Fruit fly (Drosophila melanogaster) whole organism, embryonic: ENCODE results near the gene Sirt4.

Experiments
- Antp ChIP-seq: fragments of 200-800 bp; sonication (Bioruptor generic); optimal IDR thresholded peaks from 3 replicates; lab custom pipeline; 2016; ENCODE audit warnings: missing biosample characterization, missing genetic modification characterization
- Atf6 ChIP-seq: fragments of 200-800 bp; sonication (Bioruptor generic); IDR thresholded peaks from 2 replicates; pipeline ENCODE4 v1.3.6; 2022; ENCODE audit warnings: missing biosample characterization, missing genetic modification characterization
- CG1024 ChIP-seq: fragments of 200-800 bp; sonication (Bioruptor generic); IDR thresholded peaks from 2 replicates; pipeline ENCODE4 v1.3.6; 2022; ENCODE audit warnings: missing biosample characterization, missing genetic modification characterization
- CG10654 ChIP-seq: fragments of 200-800 bp; sonication (Bioruptor generic); optimal IDR thresholded peaks from 2 replicates; lab custom pipeline; 2016; ENCODE audit warnings: missing biosample characterization, missing genetic modification characterization
- CG11560 ChIP-seq: fragments of 200-800 bp; sonication (Bioruptor generic); IDR thresholded peaks from 3 replicates; pipeline ENCODE4 v1.3.6; 2022; ENCODE audit warnings: missing biosample characterization, missing genetic modification characterization
- CG12744 ChIP-seq: fragments of 200-800 bp; sonication (Bioruptor generic); optimal IDR thresholded peaks from 2 replicates; lab custom pipeline; 2016; ENCODE audit warnings: missing biosample characterization, missing genetic modification characterization
- CG1603 ChIP-seq: fragments of 200-800 bp; sonication (Bioruptor generic); optimal IDR thresholded peaks from 2 replicates; lab custom pipeline; 2019; ENCODE audit warnings: missing biosample characterization, mild to moderate bottlenecking, missing genetic modification characterization, moderate library complexity
- CG16813 ChIP-seq: fragments of 200-800 bp; sonication (Bioruptor generic); IDR thresholded peaks from 3 replicates; pipeline ENCODE4 v1.3.6; 2022; ENCODE audit warnings: missing biosample characterization, missing genetic modification characterization; ENCODE audit not compliant: partially characterized antibody
- CG16863 ChIP-seq: fragments of 200-800 bp; sonication (Bioruptor generic); optimal IDR thresholded peaks from 3 replicates; lab custom pipeline; 2016; ENCODE audit warnings: missing biosample characterization, missing genetic modification characterization
- CG2120 ChIP-seq: fragments of 200-800 bp; sonication (Bioruptor generic); optimal IDR thresholded peaks from 3 replicates; lab custom pipeline; 2016; ENCODE audit warnings: missing biosample characterization, missing genetic modification characterization
- CG32767 ChIP-seq: fragments of 200-800 bp; sonication (Bioruptor generic); IDR thresholded peaks from 2 replicates; pipeline ENCODE4 v1.3.6; 2022; ENCODE audit warnings: missing biosample characterization, missing genetic modification characterization
- CG3281 ChIP-seq: fragments of 200-800 bp; sonication (Bioruptor generic); optimal IDR thresholded peaks from 3 replicates; lab custom pipeline; 2017; ENCODE audit warnings: missing biosample characterization, mild to moderate bottlenecking, missing genetic modification characterization
- CG3995 ChIP-seq: fragments of 200-800 bp; sonication (Bioruptor generic); optimal IDR thresholded peaks from 3 replicates; lab custom pipeline; 2016; ENCODE audit warnings: missing biosample characterization, missing genetic modification characterization
- CG4404 ChIP-seq: fragments of 200-800 bp; sonication (Bioruptor generic); IDR thresholded peaks from 2 replicates; pipeline ENCODE4 v1.3.6; 2022; ENCODE audit warnings: missing biosample characterization, missing genetic modification characterization
- CG4617 ChIP-seq: fragments of 200-800 bp; sonication (Bioruptor generic); optimal IDR thresholded peaks from 3 replicates; lab custom pipeline; 2016; ENCODE audit warnings: missing biosample characterization, missing genetic modification characterization, borderline replicate concordance
- CG6689 ChIP-seq: fragments of 200-800 bp; sonication (Bioruptor generic); IDR thresholded peaks from 2 replicates; pipeline ENCODE4 v1.3.6; 2022; ENCODE audit warnings: missing biosample characterization, missing genetic modification characterization
- CG6791 ChIP-seq: fragments of 200-800 bp; sonication (Bioruptor generic); IDR thresholded peaks from 3 replicates; pipeline ENCODE4 v1.3.6; 2022; ENCODE audit warnings: missing biosample characterization, missing genetic modification characterization; ENCODE audit not compliant: partially characterized antibody
- CG6854 ChIP-seq: fragments of 200-800 bp; sonication (Bioruptor generic); optimal IDR thresholded peaks from 3 replicates; lab custom pipeline; 2017; ENCODE audit warnings: missing biosample characterization, mild to moderate bottlenecking, missing genetic modification characterization
- Eip74EF ChIP-seq, 2 experiments: fragments of 200-800 bp in 1 of 2; fragments of >200 bp in 1 of 2; sonication (Bioruptor generic) in 1 of 2; optimal IDR thresholded peaks; 2 replicates each; lab custom pipeline; 2017 to 2019; ENCODE audit warnings: missing biosample characterization in 2 of 2, missing genetic modification characterization in 2 of 2, mild to moderate bottlenecking in 1 of 2, moderate library complexity in 1 of 2
- Fer3 ChIP-seq: fragments of 200-800 bp; sonication (Bioruptor generic); optimal IDR thresholded peaks from 2 replicates; lab custom pipeline; 2018; ENCODE audit warnings: missing biosample characterization, mild to moderate bottlenecking, missing genetic modification characterization, moderate library complexity
- Hr78 ChIP-seq, 2 experiments: fragments of 200-800 bp in 1 of 2; fragments of >200 bp in 1 of 2; sonication (Bioruptor generic) in 1 of 2; optimal IDR thresholded peaks; 2 replicates each; lab custom pipeline; 2017 to 2019; ENCODE audit warnings: missing biosample characterization in 2 of 2, missing genetic modification characterization in 2 of 2, mild to moderate bottlenecking in 1 of 2, moderate library complexity in 1 of 2
- Lhr ChIP-seq: fragments of 200-800 bp; sonication (Bioruptor generic); optimal IDR thresholded peaks from 3 replicates; lab custom pipeline; 2017; ENCODE audit warnings: mild to moderate bottlenecking, missing biosample characterization, missing genetic modification reagents, missing genetic modification characterization
- MESR4 ChIP-seq: fragments of 200-800 bp; sonication (Bioruptor generic); optimal IDR thresholded peaks from 2 replicates; lab custom pipeline; 2018; ENCODE audit warnings: missing biosample characterization, mild to moderate bottlenecking, missing genetic modification characterization, moderate library complexity
- Mad ChIP-seq: fragments of 200-800 bp; sonication (Bioruptor generic); optimal IDR thresholded peaks from 2 replicates; lab custom pipeline; 2016; ENCODE audit warnings: missing biosample characterization, missing genetic modification characterization
- NC2α ChIP-seq: fragments of 200-800 bp; sonication (Bioruptor generic); optimal IDR thresholded peaks from 2 replicates; lab custom pipeline; 2016; ENCODE audit warnings: missing biosample characterization, missing genetic modification characterization
- Neu2 ChIP-seq: fragments of 200-800 bp; sonication (Bioruptor generic); optimal IDR thresholded peaks from 3 replicates; lab custom pipeline; 2016; ENCODE audit warnings: missing biosample characterization, missing genetic modification characterization, borderline replicate concordance
- Opbp ChIP-seq: fragments of 200-800 bp; sonication (Bioruptor generic); IDR thresholded peaks from 3 replicates; pipeline ENCODE4 v1.3.6; 2022; ENCODE audit warnings: missing biosample characterization, missing genetic modification characterization; ENCODE audit not compliant: partially characterized antibody
- Pdp1 ChIP-seq, 2 experiments: fragments of 200-800 bp; sonication (Bioruptor generic); optimal IDR thresholded peaks; 3 replicates each; lab custom pipeline; 2016; ENCODE audit warnings: missing biosample characterization in 2 of 2, missing genetic modification characterization in 2 of 2, mild to moderate bottlenecking in 1 of 2, moderate library complexity in 1 of 2
- Usf ChIP-seq: fragments of 200-800 bp; sonication (Bioruptor generic); optimal IDR thresholded peaks from 2 replicates; lab custom pipeline; 2017; ENCODE audit warnings: missing genotype, missing biosample characterization, missing genetic modification characterization
- ac ChIP-seq: fragments of 200-800 bp; sonication (Bioruptor generic); optimal IDR thresholded peaks from 3 replicates; lab custom pipeline; 2017; ENCODE audit warnings: missing biosample characterization, mild to moderate bottlenecking, missing genetic modification characterization
- cas ChIP-seq: fragments of 200-800 bp; sonication (Bioruptor generic); IDR thresholded peaks from 2 replicates; pipeline ENCODE4 v1.3.6; 2022; ENCODE audit warnings: missing biosample characterization, missing genetic modification characterization
- ewg ChIP-seq: fragments of 200-800 bp; sonication (Bioruptor generic); optimal IDR thresholded peaks from 3 replicates; lab custom pipeline; 2017; ENCODE audit warnings: mild to moderate bottlenecking, missing biosample characterization, missing genetic modification reagents, missing genetic modification characterization
- eyg ChIP-seq: fragments of 200-800 bp; sonication (Bioruptor generic); optimal IDR thresholded peaks from 3 replicates; lab custom pipeline; 2016; ENCODE audit warnings: missing biosample characterization, missing genetic modification characterization
- fd102C ChIP-seq: fragments of 200-800 bp; sonication (Bioruptor generic); optimal IDR thresholded peaks from 2 replicates; lab custom pipeline; 2018; ENCODE audit warnings: missing biosample characterization, mild to moderate bottlenecking, missing genetic modification characterization, moderate library complexity
- fd96Cb ChIP-seq: fragments of 200-800 bp; sonication (Bioruptor generic); optimal IDR thresholded peaks from 2 replicates; lab custom pipeline; 2018; ENCODE audit warnings: missing biosample characterization, mild to moderate bottlenecking, missing genetic modification characterization, moderate library complexity
- gce ChIP-seq: fragments of 200-800 bp; sonication (Bioruptor generic); IDR thresholded peaks from 3 replicates; pipeline ENCODE4 v1.3.6; 2022; ENCODE audit warnings: missing biosample characterization, missing genetic modification characterization
- gfzf ChIP-seq: fragments of 200-800 bp; sonication (Bioruptor generic); optimal IDR thresholded peaks from 2 replicates; lab custom pipeline; 2016; ENCODE audit warnings: missing biosample characterization, mild to moderate bottlenecking, missing genetic modification characterization, moderate library complexity
- hbn ChIP-seq: fragments of 200-800 bp; sonication (Bioruptor generic); IDR thresholded peaks from 2 replicates; pipeline ENCODE4 v1.3.6; 2022; ENCODE audit warnings: missing biosample characterization, missing genetic modification characterization; ENCODE audit not compliant: partially characterized antibody
- hth ChIP-seq: fragments of >200 bp; optimal IDR thresholded peaks from 2 replicates; lab custom pipeline; 2017; ENCODE audit warnings: inconsistent platforms
- onecut ChIP-seq: fragments of 200-800 bp; sonication (Bioruptor generic); IDR thresholded peaks from 2 replicates; pipeline ENCODE4 v1.3.6; 2022; ENCODE audit warnings: missing biosample characterization, missing genetic modification characterization
- sens-2 ChIP-seq: fragments of 200-800 bp; sonication (Bioruptor generic); IDR thresholded peaks from 2 replicates; pipeline ENCODE4 v1.3.6; 2022; ENCODE audit warnings: missing biosample characterization, missing genetic modification characterization
- sisA ChIP-seq: fragments of 200-800 bp; sonication (Bioruptor generic); IDR thresholded peaks from 2 replicates; pipeline ENCODE4 v1.3.6; 2022; ENCODE audit warnings: missing biosample characterization, missing genetic modification characterization
- sob ChIP-seq: fragments of 200-800 bp; sonication (Bioruptor generic); IDR thresholded peaks from 2 replicates; pipeline ENCODE4 v1.3.6; 2022; ENCODE audit warnings: missing biosample characterization, missing genetic modification characterization
- tna ChIP-seq: fragments of 200-800 bp; sonication (Bioruptor generic); IDR thresholded peaks from 2 replicates; pipeline ENCODE4 v1.3.6; 2022; ENCODE audit warnings: missing biosample characterization, missing genetic modification characterization; ENCODE audit not compliant: partially characterized antibody
- toy ChIP-seq: fragments of 200-800 bp; sonication (Bioruptor generic); IDR thresholded peaks from 2 replicates; pipeline ENCODE4 v1.3.6; 2022; ENCODE audit warnings: missing biosample characterization, missing genetic modification characterization
- trh ChIP-seq: fragments of 200-800 bp; sonication (Bioruptor generic); optimal IDR thresholded peaks from 2 replicates; lab custom pipeline; 2016; ENCODE audit warnings: missing biosample characterization, missing genetic modification characterization
- wdn ChIP-seq: fragments of 200-800 bp; sonication (Bioruptor generic); IDR thresholded peaks from 2 replicates; pipeline ENCODE4 v1.3.6; 2022; ENCODE audit warnings: missing biosample characterization, missing genetic modification characterization
- zf30C ChIP-seq: fragments of 200-800 bp; sonication (Bioruptor generic); optimal IDR thresholded peaks from 3 replicates; lab custom pipeline; 2018; ENCODE audit warnings: missing biosample characterization, mild to moderate bottlenecking, missing genetic modification characterization

Gene Sirt4

dm6 chrX:5677400-5678177 lies 11.8 kb upstream of the Sirt4 start (continued):
- peak; percentile 95; the same call in 2 of the 3 replicates for TF ChIP-seq gce
- TF ChIP-seq eyg (GFP tag; lab: Kevin White, UChicago) = peak; percentile 94
- TF ChIP-seq fd102C (GFP tag; lab: Kevin White, UChicago) = peak; percentile 97
- no peak for TF ChIP-seq CG3995 (GFP tag; lab: Kevin White, UChicago)
- no peak for TF ChIP-seq hth (lab: Kevin White, UChicago)
- TF ChIP-seq MESR4 = peak; percentile 23
- peak; percentile 85 for TF ChIP-seq toy (GFP tag; lab: Robert Waterston, UW)
- TF ChIP-seq CG2120 (GFP tag; lab: Kevin White, UChicago) = peak; percentile 65
- no peak for TF ChIP-seq sisA (GFP tag; lab: Robert Waterston, UW)
- peak; percentile 93 for TF ChIP-seq CG1603 (tag; lab: Kevin White, UChicago)
- TF ChIP-seq zf30C (GFP tag; lab: Kevin White, UChicago) = peak; percentile 28
- peak; percentile 74; the same call in 1 of the 2 replicates for TF ChIP-seq wdn (GFP tag; lab: Robert Waterston, UW)
- TF ChIP-seq CG3281 (GFP tag; lab: Kevin White, UChicago) = peak; percentile 91
- TF ChIP-seq ewg (GFP tag; lab: Kevin White, UChicago) = peak; percentile 84
- TF ChIP-seq Lhr (GFP tag; lab: Kevin White, UChicago) = peak; percentile 95
- peak; percentile 93 for TF ChIP-seq onecut
- TF ChIP-seq NC2α = peak; percentile 94
- no peak for TF ChIP-seq hbn
- peak; percentile 93 for TF ChIP-seq trh (GFP tag; lab: Kevin White, UChicago)
- TF ChIP-seq Antp (GFP tag; lab: Kevin White, UChicago) = peak; percentile 71
- peak; percentile 16 for TF ChIP-seq Usf (GFP tag; lab: Kevin White, UChicago)
- TF ChIP-seq CG1024 = peak; percentile 92
- no peak for TF ChIP-seq Opbp (GFP tag; lab: Robert Waterston, UW)
- peak; percentile 85 for TF ChIP-seq sens-2 (GFP tag; lab: Robert Waterston, UW)
- peak; percentile 92 for TF ChIP-seq sob (GFP tag; lab: Robert Waterston, UW)
- no peak for TF ChIP-seq CG16813 (GFP tag; lab: Robert Waterston, UW)
- TF ChIP-seq Mad = peak; percentile 87
- peak; percentile 23 for TF ChIP-seq gfzf (GFP tag; lab: Kevin White, UChicago)
- TF ChIP-seq Atf6 (GFP tag; lab: Robert Waterston, UW) = peak; percentile 94
- TF ChIP-seq cas (GFP tag; lab: Robert Waterston, UW) = peak; percentile 67
- peak in 1 of 2 experiments; percentile 53 for TF ChIP-seq Hr78 (GFP tag; optimal IDR thresholded peaks at IDR 0.05; lab: Kevin White, UChicago)
- TF ChIP-seq CG11560 (tag; lab: Robert Waterston, UW) = no peak
- TF ChIP-seq CG10654 = peak; percentile 87
- TF ChIP-seq Neu2 (GFP tag; lab: Kevin White, UChicago) = peak; percentile 46
- peak; percentile 94 for TF ChIP-seq ac
- peak; percentile 95 for TF ChIP-seq Fer3 (tag; lab: Kevin White, UChicago)
- TF ChIP-seq CG6791 (GFP tag; lab: Robert Waterston, UW) = no peak
- peak; percentile 78 for TF ChIP-seq CG32767 (GFP tag; lab: Robert Waterston, UW)
- peak; percentile 76 for TF ChIP-seq CG6689
- TF ChIP-seq Eip74EF (GFP tag; optimal IDR thresholded peaks at IDR 0.05; lab: Kevin White, UChicago) = peak in 1 of 2 experiments; percentile 92
- peak; percentile 59 for TF ChIP-seq CG4617 (GFP tag; lab: Kevin White, UChicago)
- TF ChIP-seq Pdp1 (GFP tag; optimal IDR thresholded peaks at IDR 0.05; lab: Kevin White, UChicago) = peak; percentile 88 to 90
- TF ChIP-seq CG12744 = peak; percentile 85
- no peak for TF ChIP-seq tna (GFP tag; lab: Robert Waterston, UW)
- TF ChIP-seq CG6854 = peak; percentile 93
- TF ChIP-seq CG4404 = peak; percentile 29; the same call in 1 of the 2 replicates
- peak; percentile 80 for TF ChIP-seq fd96Cb (tag; lab: Kevin White, UChicago)
- TF ChIP-seq CG16863 (GFP tag; lab: Kevin White, UChicago) = peak; percentile 87
